Fruit fly (Drosophila melanogaster) whole organism, embryonic: Measurements from ENCODE around the gene CG32751.
A peak's percentile ranks its signal among the peaks of the same experiment; 100 is the strongest.

ENCODE experiments used
- CG10147 ChIP-seq: fragments of 200-800 bp; sonication (Bioruptor generic); optimal IDR thresholded peaks from 2 replicates; lab custom pipeline; 2019; ENCODE audit warnings: missing biosample characterization, mild to moderate bottlenecking, missing genetic modification characterization, moderate library complexity
- CG10267 ChIP-seq: fragments of 200-800 bp; sonication (Bioruptor generic); optimal IDR thresholded peaks from 2 replicates; lab custom pipeline; 2018; ENCODE audit warnings: missing biosample characterization, mild to moderate bottlenecking, missing genetic modification characterization, moderate library complexity
- CG10565 ChIP-seq: fragments of 200-800 bp; sonication (Bioruptor generic); optimal IDR thresholded peaks from 3 replicates; lab custom pipeline; 2016; ENCODE audit warnings: missing biosample characterization, mild to moderate bottlenecking, missing genetic modification characterization
- CG10979 ChIP-seq: fragments of 200-800 bp; sonication (Bioruptor generic); optimal IDR thresholded peaks from 2 replicates; lab custom pipeline; 2018; ENCODE audit warnings: missing biosample characterization, mild to moderate bottlenecking, missing genetic modification characterization, moderate library complexity
- CG16815 ChIP-seq: fragments of 200-800 bp; sonication (Bioruptor generic); optimal IDR thresholded peaks from 3 replicates; lab custom pipeline; 2017; ENCODE audit warnings: missing biosample characterization, mild to moderate bottlenecking, missing genetic modification characterization
- CG16863 ChIP-seq: fragments of 200-800 bp; sonication (Bioruptor generic); optimal IDR thresholded peaks from 3 replicates; lab custom pipeline; 2016; ENCODE audit warnings: missing biosample characterization, missing genetic modification characterization
- CG17912 ChIP-seq: fragments of 200-800 bp; sonication (Bioruptor generic); optimal IDR thresholded peaks from 2 replicates; lab custom pipeline; 2018; ENCODE audit warnings: missing biosample characterization, mild to moderate bottlenecking, missing genetic modification characterization
- CG18011 ChIP-seq: fragments of 200-800 bp; sonication (Bioruptor generic); optimal IDR thresholded peaks from 2 replicates; lab custom pipeline; 2017; ENCODE audit warnings: missing biosample characterization, missing genetic modification characterization, mild to moderate bottlenecking, moderate library complexity, missing genotype
- CG18262 ChIP-seq: fragments of 200-800 bp; optimal IDR thresholded peaks from 3 replicates; lab custom pipeline; 2019; ENCODE audit warnings: missing biosample characterization, mild to moderate bottlenecking, missing genetic modification characterization, moderate library complexity
- CG2712 ChIP-seq: fragments of 200-800 bp; optimal IDR thresholded peaks from 3 replicates; lab custom pipeline; 2019; ENCODE audit warnings: missing biosample characterization, mild to moderate bottlenecking, missing genetic modification characterization, moderate library complexity
- CG32532 ChIP-seq: fragments of 200-800 bp; sonication (Bioruptor generic); IDR thresholded peaks from 2 replicates; pipeline ENCODE4 v1.3.6; 2022; ENCODE audit warnings: missing biosample characterization, missing genetic modification characterization
- CG32767 ChIP-seq: fragments of 200-800 bp; sonication (Bioruptor generic); IDR thresholded peaks from 2 replicates; pipeline ENCODE4 v1.3.6; 2022; ENCODE audit warnings: missing biosample characterization, missing genetic modification characterization
- CG34422 ChIP-seq: fragments of 200-800 bp; sonication (Bioruptor generic); IDR thresholded peaks from 3 replicates; pipeline ENCODE4 v1.3.6; 2022; ENCODE audit warnings: missing biosample characterization, missing genetic modification characterization
- CG3847 ChIP-seq: fragments of 200-800 bp; sonication (Bioruptor generic); IDR thresholded peaks from 2 replicates; pipeline ENCODE4 v1.3.6; 2022; ENCODE audit warnings: missing biosample characterization, missing genetic modification characterization
- CG3995 ChIP-seq: fragments of 200-800 bp; sonication (Bioruptor generic); optimal IDR thresholded peaks from 3 replicates; lab custom pipeline; 2016; ENCODE audit warnings: missing biosample characterization, missing genetic modification characterization
- CG6272 ChIP-seq: fragments of 200-800 bp; sonication (Bioruptor generic); IDR thresholded peaks from 2 replicates; pipeline ENCODE4 v1.3.6; 2022; ENCODE audit warnings: missing biosample characterization, missing genetic modification characterization
- CG8478 ChIP-seq: fragments of >200 bp; optimal IDR thresholded peaks from 2 replicates; lab custom pipeline; 2018
- CG8944 ChIP-seq: fragments of 200-800 bp; sonication (Bioruptor generic); optimal IDR thresholded peaks from 3 replicates; lab custom pipeline; 2016; ENCODE audit warnings: missing biosample characterization, missing genetic modification characterization
- Camta ChIP-seq: fragments of 200-800 bp; sonication (Bioruptor generic); optimal IDR thresholded peaks from 2 replicates; lab custom pipeline; 2016; ENCODE audit warnings: missing biosample characterization, missing genetic modification characterization
- CoRest ChIP-seq: fragments of 200-800 bp; sonication (Bioruptor generic); optimal IDR thresholded peaks from 3 replicates; lab custom pipeline; 2018; ENCODE audit warnings: missing biosample characterization, mild to moderate bottlenecking, missing genetic modification characterization, moderate library complexity
- CrebB ChIP-seq: fragments of 200-800 bp; sonication (Bioruptor generic); optimal IDR thresholded peaks from 3 replicates; lab custom pipeline; 2018; ENCODE audit warnings: missing biosample characterization, mild to moderate bottlenecking, missing genetic modification characterization
- D ChIP-seq, 2 experiments: fragments of 200-800 bp in 1 of 2; fragments of >200 bp in 1 of 2; sonication (Bioruptor generic) in 1 of 2; optimal IDR thresholded peaks; 2 replicates in 1 of 2; 3 replicates in 1 of 2; lab custom pipeline; 2017; ENCODE audit warnings: mild to moderate bottlenecking in 1 of 2, missing biosample characterization in 1 of 2, missing genetic modification characterization in 1 of 2, missing genetic modification reagents in 1 of 2
- E2f2 ChIP-seq: fragments of 200-800 bp; sonication (Bioruptor generic); IDR thresholded peaks from 2 replicates; pipeline ENCODE4 v1.3.6; 2022; ENCODE audit warnings: missing biosample characterization, missing genetic modification characterization
- Elba2 ChIP-seq: fragments of 200-800 bp; sonication (Bioruptor generic); optimal IDR thresholded peaks from 3 replicates; lab custom pipeline; 2016; ENCODE audit warnings: missing biosample characterization, missing genetic modification characterization
- Ets65A ChIP-seq: fragments of 200-800 bp; sonication (Bioruptor generic); peaks from one replicate; lab custom pipeline; 2016; ENCODE audit warnings: missing biosample characterization, missing genetic modification characterization
- Fer2 ChIP-seq: fragments of 200-800 bp; sonication (Bioruptor generic); optimal IDR thresholded peaks from 2 replicates; lab custom pipeline; 2018; ENCODE audit warnings: missing biosample characterization, mild to moderate bottlenecking, missing genetic modification characterization, moderate library complexity
- H2.0 ChIP-seq: fragments of 200-800 bp; sonication (Bioruptor generic); IDR thresholded peaks from 2 replicates; pipeline ENCODE4 v1.3.6; 2022; ENCODE audit warnings: missing biosample characterization, missing genetic modification characterization
- Jarid2 ChIP-seq: fragments of 200-800 bp; sonication (Bioruptor generic); optimal IDR thresholded peaks from 3 replicates; lab custom pipeline; 2017; ENCODE audit warnings: mild to moderate bottlenecking, missing biosample characterization, missing genetic modification reagents, missing genetic modification characterization
- Mad ChIP-seq: fragments of 200-800 bp; sonication (Bioruptor generic); optimal IDR thresholded peaks from 2 replicates; lab custom pipeline; 2016; ENCODE audit warnings: missing biosample characterization, missing genetic modification characterization
- Nf-YB ChIP-seq: fragments of 200-800 bp; sonication (Bioruptor generic); optimal IDR thresholded peaks from 3 replicates; lab custom pipeline; 2019; ENCODE audit warnings: missing biosample characterization, mild to moderate bottlenecking, missing genetic modification characterization, moderate library complexity
- Oaz ChIP-seq: fragments of 200-800 bp; sonication (Bioruptor generic); IDR thresholded peaks from 2 replicates; pipeline ENCODE4 v1.3.6; 2022; ENCODE audit warnings: missing biosample characterization, missing genetic modification characterization
- ato ChIP-seq: fragments of 200-800 bp; sonication (Bioruptor generic); IDR thresholded peaks from 2 replicates; pipeline ENCODE4 v1.3.6; 2022; ENCODE audit warnings: missing biosample characterization, missing genetic modification characterization; ENCODE audit not compliant: partially characterized antibody
- cas ChIP-seq: fragments of 200-800 bp; sonication (Bioruptor generic); IDR thresholded peaks from 2 replicates; pipeline ENCODE4 v1.3.6; 2022; ENCODE audit warnings: missing biosample characterization, missing genetic modification characterization
- fd64A ChIP-seq: fragments of 200-800 bp; sonication (Bioruptor generic); optimal IDR thresholded peaks from 3 replicates; lab custom pipeline; 2018; ENCODE audit warnings: missing biosample characterization, mild to moderate bottlenecking, missing genetic modification characterization
- fd96Cb ChIP-seq: fragments of 200-800 bp; sonication (Bioruptor generic); optimal IDR thresholded peaks from 2 replicates; lab custom pipeline; 2018; ENCODE audit warnings: missing biosample characterization, mild to moderate bottlenecking, missing genetic modification characterization, moderate library complexity
- fru ChIP-seq: fragments of >200 bp; optimal IDR thresholded peaks from 2 replicates; lab custom pipeline; 2017
- fu2 ChIP-seq: fragments of 200-800 bp; sonication (Bioruptor generic); optimal IDR thresholded peaks from 2 replicates; lab custom pipeline; 2016; ENCODE audit warnings: missing biosample characterization, missing genetic modification characterization
- lilli ChIP-seq: fragments of 200-800 bp; sonication (Bioruptor generic); optimal IDR thresholded peaks from 3 replicates; lab custom pipeline; 2016; ENCODE audit warnings: missing biosample characterization, missing genetic modification characterization
- mirr ChIP-seq: fragments of 200-800 bp; sonication (Bioruptor generic); optimal IDR thresholded peaks from 3 replicates; lab custom pipeline; 2018; ENCODE audit warnings: missing biosample characterization, mild to moderate bottlenecking, missing genetic modification characterization
- nerfin-2 ChIP-seq: fragments of 200-800 bp; sonication (Bioruptor generic); IDR thresholded peaks from 2 replicates; pipeline ENCODE4 v1.3.6; 2022; ENCODE audit warnings: missing biosample characterization, missing genetic modification characterization; ENCODE audit not compliant: partially characterized antibody
- nmo ChIP-seq: fragments of 200-800 bp; sonication (Bioruptor generic); optimal IDR thresholded peaks from 2 replicates; lab custom pipeline; 2018; ENCODE audit warnings: missing biosample characterization, mild to moderate bottlenecking, missing genetic modification characterization, moderate library complexity
- psq ChIP-seq: fragments of 200-800 bp; sonication (Bioruptor generic); optimal IDR thresholded peaks from 2 replicates; lab custom pipeline; 2017; ENCODE audit warnings: missing biosample characterization, missing genetic modification characterization
- sd ChIP-seq: fragments of 200-800 bp; sonication (Bioruptor generic); optimal IDR thresholded peaks from 3 replicates; lab custom pipeline; 2018; ENCODE audit warnings: missing biosample characterization, mild to moderate bottlenecking, missing genetic modification characterization, moderate library complexity
- slbo ChIP-seq: fragments of 200-800 bp; sonication (Bioruptor generic); IDR thresholded peaks from 2 replicates; pipeline ENCODE4 v1.3.6; 2022; ENCODE audit warnings: missing biosample characterization, missing genetic modification characterization
- sob ChIP-seq: fragments of 200-800 bp; sonication (Bioruptor generic); IDR thresholded peaks from 2 replicates; pipeline ENCODE4 v1.3.6; 2022; ENCODE audit warnings: missing biosample characterization, missing genetic modification characterization
- sqz ChIP-seq: fragments of 200-800 bp; sonication (Bioruptor generic); optimal IDR thresholded peaks from 3 replicates; lab custom pipeline; 2018; ENCODE audit warnings: missing biosample characterization, mild to moderate bottlenecking, missing genetic modification characterization
- stc ChIP-seq: fragments of 200-800 bp; sonication (Bioruptor generic); IDR thresholded peaks from 2 replicates; pipeline ENCODE4 v1.3.6; 2022; ENCODE audit warnings: missing biosample characterization, missing genetic modification characterization
- tna ChIP-seq: fragments of 200-800 bp; sonication (Bioruptor generic); IDR thresholded peaks from 2 replicates; pipeline ENCODE4 v1.3.6; 2022; ENCODE audit warnings: missing biosample characterization, missing genetic modification characterization; ENCODE audit not compliant: partially characterized antibody
- unc-4 ChIP-seq: fragments of 200-800 bp; sonication (Bioruptor generic); IDR thresholded peaks from 2 replicates; pipeline ENCODE4 v1.3.6; 2022; ENCODE audit warnings: missing biosample characterization, missing genetic modification characterization; ENCODE audit not compliant: partially characterized antibody
- wdn ChIP-seq: fragments of 200-800 bp; sonication (Bioruptor generic); IDR thresholded peaks from 2 replicates; pipeline ENCODE4 v1.3.6; 2022; ENCODE audit warnings: missing biosample characterization, missing genetic modification characterization
- zen ChIP-seq: fragments of 200-800 bp; sonication (Bioruptor generic); optimal IDR thresholded peaks from 3 replicates; lab custom pipeline; 2018; ENCODE audit warnings: missing biosample characterization, mild to moderate bottlenecking, missing genetic modification characterization, moderate library complexity

CG32751 gene

DNA sequence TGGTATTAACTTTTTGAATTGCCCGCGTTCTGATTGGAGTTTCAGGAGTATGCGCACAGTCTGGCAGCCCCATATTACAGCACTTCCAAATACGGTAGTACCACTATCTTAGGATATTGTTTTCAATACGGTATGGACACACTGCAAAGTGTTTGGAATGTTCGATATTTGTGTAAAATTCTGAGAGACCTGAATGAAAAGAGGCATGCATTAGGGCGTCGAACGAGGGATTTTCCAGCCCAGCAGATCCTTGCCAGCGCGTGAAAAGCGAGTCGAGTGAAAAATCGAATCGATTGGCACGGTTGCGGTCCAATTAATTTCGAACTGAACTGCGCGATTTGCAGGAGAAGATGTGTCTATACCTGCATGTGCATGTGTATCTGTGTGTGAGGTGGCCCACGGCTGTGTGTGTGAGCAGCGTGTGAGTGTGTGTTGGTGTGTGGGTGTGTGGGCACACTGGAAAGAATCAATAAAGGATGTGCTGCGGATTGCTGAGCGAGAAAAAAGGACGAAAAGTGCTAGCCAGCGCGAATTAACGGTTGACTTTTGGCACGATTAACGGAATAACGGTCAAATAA lies 27.1 kb upstream of the CG32751 start, which contains the start of gene dtn (continued):
- TF ChIP-seq Camta = no peak
- TF ChIP-seq CG3847 (GFP tag; lab: Robert Waterston, UW) = peak; percentile 33; the same call in 1 of the 2 replicates
- TF ChIP-seq sqz (GFP tag; lab: Kevin White, UChicago) = no peak
- TF ChIP-seq CG18262 (tag; lab: Kevin White, UChicago) = no peak
- TF ChIP-seq tna (GFP tag; lab: Robert Waterston, UW) = no peak
- TF ChIP-seq CG32532 (GFP tag; lab: Robert Waterston, UW) = no peak
- no peak for TF ChIP-seq fd64A (GFP tag; lab: Kevin White, UChicago)
- TF ChIP-seq CG6272 (GFP tag; lab: Robert Waterston, UW) = no peak
- no peak for TF ChIP-seq psq (GFP tag; lab: Kevin White, UChicago)
- TF ChIP-seq fd96Cb (tag; lab: Kevin White, UChicago) = no peak
- TF ChIP-seq Jarid2 (GFP tag; lab: Kevin White, UChicago) = no peak
- no peak for TF ChIP-seq Oaz (GFP tag; lab: Robert Waterston, UW)
- no peak for TF ChIP-seq CG16815 (GFP tag; lab: Kevin White, UChicago)
- no peak for TF ChIP-seq Mad (GFP tag; lab: Kevin White, UChicago)
- TF ChIP-seq CG34422 (GFP tag; lab: Robert Waterston, UW) = 0 out of 3 replicates have a peak, but pooled peaks have one; percentile 27
- TF ChIP-seq stc (GFP tag; lab: Robert Waterston, UW) = no peak
- TF ChIP-seq zen (tag; lab: Kevin White, UChicago) = no peak
- TF ChIP-seq Nf-YB (GFP tag; lab: Kevin White, UChicago) = no peak
- no peak for TF ChIP-seq ato (GFP tag; lab: Robert Waterston, UW)
- no peak for TF ChIP-seq H2.0 (GFP tag; lab: Robert Waterston, UW)
- peak; percentile 92 for TF ChIP-seq CG8478 (lab: Kevin White, UChicago)
- 0 out of 2 replicates have a peak, but pooled peaks have one; percentile 24 for TF ChIP-seq sob (GFP tag; lab: Robert Waterston, UW)
- TF ChIP-seq CG10979 (tag; lab: Kevin White, UChicago) = peak; percentile 3
- TF ChIP-seq CG8944 (GFP tag; lab: Kevin White, UChicago) = no peak
- no peak for TF ChIP-seq CG2712
- 0 out of 2 replicates have a peak, but pooled peaks have one; percentile 28 for TF ChIP-seq unc-4 (GFP tag; lab: Robert Waterston, UW)
- TF ChIP-seq CG17912 = no peak
- peak; percentile 5 for TF ChIP-seq CG10147
- TF ChIP-seq CoRest (tag; lab: Kevin White, UChicago) = no peak
- no peak for TF ChIP-seq wdn
- TF ChIP-seq lilli = no peak
- TF ChIP-seq sd (tag; lab: Kevin White, UChicago) = peak; percentile 95
- no peak for TF ChIP-seq Elba2
- no peak for TF ChIP-seq Fer2
- TF ChIP-seq CrebB (tag; lab: Kevin White, UChicago) = no peak
- no peak for TF ChIP-seq slbo
- no peak for TF ChIP-seq CG3995 (GFP tag; lab: Kevin White, UChicago)
- no peak for TF ChIP-seq CG18011 (GFP tag; lab: Kevin White, UChicago)
- no peak for TF ChIP-seq fru (lab: Kevin White, UChicago)
- TF ChIP-seq CG10565 (GFP tag; lab: Kevin White, UChicago) = no peak
- TF ChIP-seq E2f2 = peak; percentile 84
- TF ChIP-seq nmo (GFP tag; lab: Kevin White, UChicago) = no peak
- TF ChIP-seq nerfin-2 (GFP tag; lab: Robert Waterston, UW) = no peak
- no peak for TF ChIP-seq mirr
- peak; percentile 76; the same call in 1 of the 2 replicates for TF ChIP-seq CG32767 (GFP tag; lab: Robert Waterston, UW)
- no peak for TF ChIP-seq Ets65A
- no peak for TF ChIP-seq CG16863 (GFP tag; lab: Kevin White, UChicago)
- no peak for TF ChIP-seq fu2
- peak; percentile 13 for TF ChIP-seq CG10267 (tag; lab: Kevin White, UChicago)
- TF ChIP-seq cas = no peak
- peak; percentile 57 for TF ChIP-seq D (optimal IDR thresholded peaks at IDR 0.05; lab: Kevin White, UChicago)
- TF ChIP-seq D (GFP tag; optimal IDR thresholded peaks at IDR 0.05; lab: Kevin White, UChicago) = no peak
